Worm (Caenorhabditis elegans) whole organism, L1 larva: ENCODE results near the gene dct-12.
A peak's percentile ranks its signal among the peaks of the same experiment; 100 is the strongest.

Experiments
- C04F5.9 ChIP-seq: sonication (generic microtip); optimal IDR thresholded peaks from 2 replicates; lab custom pipeline; 2016; ENCODE audit warnings: missing genetic modification characterization, missing compliant biosample characterization
- C16A3.4 ChIP-seq: fragments of 150-350 bp; optimal IDR thresholded peaks from 2 replicates; lab custom pipeline; 2014; ENCODE audit warnings: missing biosample characterization, missing genetic modification characterization
- F16B12.6 ChIP-seq: fragments of 150-350 bp; optimal IDR thresholded peaks from 2 replicates; lab custom pipeline; 2014; ENCODE audit warnings: missing biosample characterization, missing genetic modification characterization
- Y116A8C.19 ChIP-seq: sonication (generic microtip); optimal IDR thresholded peaks from 2 replicates; lab custom pipeline; 2016; ENCODE audit warnings: missing compliant biosample characterization, missing genetic modification characterization, borderline replicate concordance
- aha-1 ChIP-seq: fragments of 150-350 bp; optimal IDR thresholded peaks from 2 replicates; lab custom pipeline; 2014; ENCODE audit warnings: missing biosample characterization, missing genetic modification characterization
- ceh-63 ChIP-seq: fragments of 200-800 bp; sonication (Bioruptor generic); optimal IDR thresholded peaks from 2 replicates; lab custom pipeline; 2018; ENCODE audit warnings: mild to moderate bottlenecking, missing genetic modification characterization, missing compliant biosample characterization
- ceh-8 ChIP-seq: fragments of 200-800 bp; sonication (Bioruptor generic); optimal IDR thresholded peaks from 2 replicates; lab custom pipeline; 2018; ENCODE audit warnings: mild to moderate bottlenecking, missing genetic modification characterization, moderate library complexity, missing compliant biosample characterization
- ceh-88 ChIP-seq: fragments of 200-800 bp; sonication (Bioruptor generic); IDR thresholded peaks from 2 replicates; pipeline ENCODE4 v1.3.6; 2022; ENCODE audit warnings: missing genetic modification characterization, missing compliant biosample characterization
- ceh-90 ChIP-seq: sonication (generic microtip); optimal IDR thresholded peaks from 2 replicates; lab custom pipeline; 2016; ENCODE audit warnings: missing genetic modification characterization, missing compliant biosample characterization
- dsc-1 ChIP-seq: sonication (generic microtip); optimal IDR thresholded peaks from 2 replicates; lab custom pipeline; 2016; ENCODE audit warnings: mild to moderate bottlenecking, missing genetic modification characterization, missing compliant biosample characterization
- efl-1 ChIP-seq, 4 experiments: fragments of 150-350 bp; optimal IDR thresholded peaks in 3 of 4; peaks in 1 of 4; 1 replicate in 1 of 4; 2 replicates in 3 of 4; lab custom pipeline; 2014; ENCODE audit warnings: missing biosample characterization in 2 of 4, missing genetic modification characterization in 2 of 4, missing genetic modification reagents in 2 of 4
- efl-3 ChIP-seq: fragments of 200-800 bp; sonication (Bioruptor generic); optimal IDR thresholded peaks from 2 replicates; lab custom pipeline; 2018; ENCODE audit warnings: mild to moderate bottlenecking, missing genetic modification characterization, missing compliant biosample characterization
- egl-13 ChIP-seq: sonication (generic microtip); optimal IDR thresholded peaks from 2 replicates; lab custom pipeline; 2016; ENCODE audit warnings: missing genotype, missing genetic modification reagents, missing genetic modification characterization, missing compliant biosample characterization
- egl-27 ChIP-seq, 2 experiments: fragments of 150-350 bp in 1 of 2; sonication (generic microtip); optimal IDR thresholded peaks; 3 replicates each; lab custom pipeline; 2017 to 2018; ENCODE audit warnings: missing biosample characterization in 2 of 2, missing genetic modification characterization in 2 of 2, missing genetic modification reagents in 2 of 2
- elt-2 ChIP-seq: sonication (generic microtip); optimal IDR thresholded peaks from 2 replicates; lab custom pipeline; 2016; ENCODE audit warnings: missing genetic modification characterization, mild to moderate bottlenecking, inconsistent platforms, missing compliant biosample characterization, missing genetic modification reagents
- elt-3 ChIP-seq, 6 experiments: fragments of 150-350 bp in 1 of 6; sonication (generic microtip); optimal IDR thresholded peaks; 2 replicates each; lab custom pipeline; 2017 to 2018; ENCODE audit warnings: missing biosample characterization in 6 of 6, missing genetic modification characterization in 6 of 6, inconsistent platforms in 1 of 6
- ets-5 ChIP-seq: fragments of 200-800 bp; sonication (Bioruptor generic); IDR thresholded peaks from 2 replicates; pipeline ENCODE4 v1.3.6; 2022; ENCODE audit warnings: missing genetic modification characterization, missing compliant biosample characterization
- fkh-8 ChIP-seq: sonication (generic microtip); optimal IDR thresholded peaks from 2 replicates; lab custom pipeline; 2016; ENCODE audit warnings: mild to moderate bottlenecking, missing genetic modification characterization, missing compliant biosample characterization
- fos-1 ChIP-seq: fragments of 150-350 bp; optimal IDR thresholded peaks from 2 replicates; lab custom pipeline; 2014; ENCODE audit warnings: missing biosample characterization, missing genetic modification characterization
- grh-1 ChIP-seq: fragments of 200-800 bp; sonication (Bioruptor generic); IDR thresholded peaks from 2 replicates; pipeline ENCODE4 v1.3.6; 2022; ENCODE audit warnings: missing genetic modification reagents, missing genetic modification characterization, missing compliant biosample characterization
- hlh-4 ChIP-seq: sonication (generic microtip); optimal IDR thresholded peaks from 2 replicates; lab custom pipeline; 2016; ENCODE audit warnings: mild to moderate bottlenecking, missing genetic modification characterization, missing compliant biosample characterization
- lin-35 ChIP-seq, 2 experiments: fragments of 150-350 bp; optimal IDR thresholded peaks; 2 replicates each; lab custom pipeline; 2014; ENCODE audit warnings: missing biosample characterization in 2 of 2, missing genetic modification characterization in 2 of 2, missing genetic modification reagents in 2 of 2
- lir-3 ChIP-seq: sonication (generic microtip); optimal IDR thresholded peaks from 2 replicates; lab custom pipeline; 2016; ENCODE audit warnings: mild to moderate bottlenecking, missing genetic modification characterization, moderate library complexity, missing compliant biosample characterization; ENCODE audit not compliant: poor library complexity
- lsy-2 ChIP-seq, 2 experiments: fragments of 150-350 bp; optimal IDR thresholded peaks; 2 replicates each; lab custom pipeline; 2014; ENCODE audit warnings: missing biosample characterization in 2 of 2, missing genetic modification characterization in 2 of 2
- mdl-1 ChIP-seq, 2 experiments: fragments of 150-350 bp; optimal IDR thresholded peaks; 2 replicates each; lab custom pipeline; 2014 to 2017; ENCODE audit warnings: missing biosample characterization in 2 of 2, missing genetic modification characterization in 2 of 2, inconsistent platforms in 1 of 2
- nhr-11 ChIP-seq: fragments of 150-350 bp; optimal IDR thresholded peaks from 2 replicates; lab custom pipeline; 2014; ENCODE audit warnings: missing biosample characterization, missing genetic modification characterization
- nhr-19 ChIP-seq: fragments of 200-800 bp; sonication (Bioruptor generic); conservative IDR thresholded peaks from 2 replicates; pipeline ENCODE4 v1.3.6; 2022; ENCODE audit warnings: missing genetic modification characterization, missing compliant biosample characterization
- nhr-237 ChIP-seq: fragments of 150-350 bp; optimal IDR thresholded peaks from 2 replicates; lab custom pipeline; 2014; ENCODE audit warnings: missing biosample characterization, missing genetic modification characterization
- nhr-28 ChIP-seq: fragments of 150-350 bp; optimal IDR thresholded peaks from 2 replicates; lab custom pipeline; 2014; ENCODE audit warnings: missing biosample characterization, missing genetic modification characterization
- nhr-47 ChIP-seq: sonication (generic microtip); optimal IDR thresholded peaks from 2 replicates; lab custom pipeline; 2016; ENCODE audit warnings: mild to moderate bottlenecking, missing genetic modification characterization, moderate library complexity, missing compliant biosample characterization
- nhr-71 ChIP-seq: sonication (generic microtip); optimal IDR thresholded peaks from 2 replicates; lab custom pipeline; 2016; ENCODE audit warnings: mild to moderate bottlenecking, missing genetic modification characterization, moderate library complexity, missing compliant biosample characterization
- nhr-76 ChIP-seq: sonication (generic microtip); optimal IDR thresholded peaks from 2 replicates; lab custom pipeline; 2017; ENCODE audit warnings: missing biosample characterization, missing genetic modification characterization
- nhr-77 ChIP-seq: fragments of 150-350 bp; optimal IDR thresholded peaks from 2 replicates; lab custom pipeline; 2014; ENCODE audit warnings: missing biosample characterization, missing genetic modification characterization
- nhr-84 ChIP-seq: sonication (generic microtip); optimal IDR thresholded peaks from 2 replicates; lab custom pipeline; 2017; ENCODE audit warnings: missing biosample characterization, missing genetic modification characterization
- nhr-90 ChIP-seq: sonication (generic microtip); optimal IDR thresholded peaks from 2 replicates; lab custom pipeline; 2016; ENCODE audit warnings: mild to moderate bottlenecking, missing genetic modification characterization, missing compliant biosample characterization; ENCODE audit not compliant: poor library complexity
- pax-3 ChIP-seq: fragments of 200-800 bp; sonication (Bioruptor generic); optimal IDR thresholded peaks from 2 replicates; lab custom pipeline; 2018; ENCODE audit warnings: mild to moderate bottlenecking, missing genetic modification characterization, moderate library complexity, missing compliant biosample characterization
- pqm-1 ChIP-seq: sonication (generic microtip); optimal IDR thresholded peaks from 3 replicates; lab custom pipeline; 2017; ENCODE audit warnings: missing biosample characterization, missing genetic modification characterization
- snpc-4 ChIP-seq: fragments of 150-350 bp; optimal IDR thresholded peaks from 2 replicates; lab custom pipeline; 2014; ENCODE audit warnings: missing biosample characterization, missing genetic modification characterization
- sptf-1 ChIP-seq: fragments of 150-350 bp; optimal IDR thresholded peaks from 2 replicates; lab custom pipeline; 2014; ENCODE audit warnings: missing biosample characterization, missing genetic modification characterization
- tbx-2 ChIP-seq: sonication (generic microtip); optimal IDR thresholded peaks from 2 replicates; lab custom pipeline; 2016; ENCODE audit warnings: missing genetic modification characterization, missing compliant biosample characterization
- unc-30 ChIP-seq: sonication (generic microtip); optimal IDR thresholded peaks from 2 replicates; lab custom pipeline; 2017; ENCODE audit warnings: missing biosample characterization, missing genetic modification characterization
- unc-62 ChIP-seq: fragments of 150-350 bp; optimal IDR thresholded peaks from 2 replicates; lab custom pipeline; 2014; ENCODE audit warnings: missing biosample characterization, missing genetic modification reagents, missing genetic modification characterization
- unc-86 ChIP-seq: sonication (generic microtip); optimal IDR thresholded peaks from 2 replicates; lab custom pipeline; 2016; ENCODE audit warnings: missing genetic modification characterization, missing compliant biosample characterization
- vab-15 ChIP-seq: sonication (generic microtip); optimal IDR thresholded peaks from 2 replicates; lab custom pipeline; 2017; ENCODE audit warnings: missing genotype, mild to moderate bottlenecking, missing genetic modification characterization, missing compliant biosample characterization

dct-12 gene

DNA sequence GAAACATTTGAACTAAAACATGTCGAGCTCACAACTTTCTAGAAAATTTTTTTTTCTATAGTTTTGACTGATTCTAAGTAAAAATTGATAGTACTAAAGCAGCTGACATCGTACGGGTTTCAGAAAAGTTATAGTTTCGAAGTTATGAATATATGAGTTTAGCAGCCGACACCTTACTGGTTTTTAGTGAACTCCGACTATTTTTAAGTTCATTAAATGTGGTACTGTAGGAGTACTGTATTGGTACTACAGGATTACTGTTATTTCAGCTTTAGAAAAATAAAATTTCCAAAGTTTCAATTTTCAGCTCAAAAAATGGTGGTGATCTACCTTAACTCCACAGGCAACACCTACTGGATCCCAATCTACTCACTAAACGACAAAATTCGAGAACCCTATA, 33.3 kb upstream of the dct-12 start, which contains the start of gene sre-37:
Gene sre-37, plus strand, starts transcription at position 301 of the 400 bp plus-strand sequence.
- TF ChIP-seq lin-35 (GFP tag; optimal IDR thresholded peaks at IDR 0.05; lab: Kevin White, UChicago), result no peak
- TF ChIP-seq sptf-1 (tag; lab: Kevin White, UChicago), result no peak
- no peak for TF ChIP-seq ceh-63 (GFP tag; lab: Kevin White, UChicago)
- TF ChIP-seq fkh-8 (tag; lab: Kevin White, UChicago), result no peak
- no peak for TF ChIP-seq aha-1 (tag; lab: Kevin White, UChicago)
- no peak for TF ChIP-seq mdl-1 (tag; optimal IDR thresholded peaks at IDR 0.05; lab: Kevin White, UChicago)
- TF ChIP-seq elt-3 (tag; optimal IDR thresholded peaks at IDR 0.05; lab: Kevin White, UChicago), result no peak
- no peak for TF ChIP-seq nhr-47 (tag; lab: Kevin White, UChicago)
- no peak for TF ChIP-seq nhr-71 (tag; lab: Kevin White, UChicago)
- TF ChIP-seq pax-3, result no peak
- TF ChIP-seq lsy-2 (tag; optimal IDR thresholded peaks at IDR 0.05; lab: Kevin White, UChicago), result no peak
- no peak for TF ChIP-seq nhr-77 (tag; lab: Kevin White, UChicago)
- TF ChIP-seq pqm-1 (tag; lab: Kevin White, UChicago), result no peak
- TF ChIP-seq efl-3, result no peak
- no peak for TF ChIP-seq ceh-8 (GFP tag; lab: Kevin White, UChicago)
- no peak for TF ChIP-seq grh-1
- no peak for TF ChIP-seq C16A3.4 (tag; lab: Kevin White, UChicago)
- no peak for TF ChIP-seq snpc-4 (tag; lab: Kevin White, UChicago)
- TF ChIP-seq nhr-90 (tag; lab: Kevin White, UChicago), result no peak
- no peak for TF ChIP-seq nhr-76 (tag; lab: Kevin White, UChicago)

DNA sequence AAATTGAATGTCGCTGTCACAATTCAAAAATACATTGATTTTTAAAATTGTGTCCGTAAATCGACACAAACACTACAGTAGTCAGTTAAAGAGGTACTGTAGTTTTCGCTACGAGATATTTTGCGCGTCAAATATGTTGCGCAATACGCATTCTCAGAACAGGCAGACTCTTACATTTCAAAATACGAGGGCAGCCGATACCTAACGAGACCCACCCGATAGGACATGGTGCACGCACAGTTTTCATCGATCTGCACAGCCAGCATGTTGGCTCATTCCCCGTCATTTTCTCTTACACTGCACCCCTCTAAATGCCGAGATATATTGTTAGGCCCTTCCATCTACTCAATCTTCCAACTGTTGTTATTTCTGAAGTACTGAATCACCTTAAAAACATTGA, 30.0 kb upstream of the dct-12 start, which contains the start of gene F15A4.2:
Gene F15A4.2, plus strand, starts transcription at position 301 of the 400 bp plus-strand sequence.
- no peak for TF ChIP-seq ceh-90
- no peak for TF ChIP-seq tbx-2 (tag; lab: Kevin White, UChicago)
- TF ChIP-seq ets-5, result no peak
- no peak for TF ChIP-seq elt-2 (tag; lab: Kevin White, UChicago)
- TF ChIP-seq nhr-84 (tag; lab: Kevin White, UChicago), result no peak
- TF ChIP-seq dsc-1 (tag; lab: Kevin White, UChicago), result no peak
- no peak for TF ChIP-seq nhr-19 (GFP tag; lab: Robert Waterston, UW)

DNA sequence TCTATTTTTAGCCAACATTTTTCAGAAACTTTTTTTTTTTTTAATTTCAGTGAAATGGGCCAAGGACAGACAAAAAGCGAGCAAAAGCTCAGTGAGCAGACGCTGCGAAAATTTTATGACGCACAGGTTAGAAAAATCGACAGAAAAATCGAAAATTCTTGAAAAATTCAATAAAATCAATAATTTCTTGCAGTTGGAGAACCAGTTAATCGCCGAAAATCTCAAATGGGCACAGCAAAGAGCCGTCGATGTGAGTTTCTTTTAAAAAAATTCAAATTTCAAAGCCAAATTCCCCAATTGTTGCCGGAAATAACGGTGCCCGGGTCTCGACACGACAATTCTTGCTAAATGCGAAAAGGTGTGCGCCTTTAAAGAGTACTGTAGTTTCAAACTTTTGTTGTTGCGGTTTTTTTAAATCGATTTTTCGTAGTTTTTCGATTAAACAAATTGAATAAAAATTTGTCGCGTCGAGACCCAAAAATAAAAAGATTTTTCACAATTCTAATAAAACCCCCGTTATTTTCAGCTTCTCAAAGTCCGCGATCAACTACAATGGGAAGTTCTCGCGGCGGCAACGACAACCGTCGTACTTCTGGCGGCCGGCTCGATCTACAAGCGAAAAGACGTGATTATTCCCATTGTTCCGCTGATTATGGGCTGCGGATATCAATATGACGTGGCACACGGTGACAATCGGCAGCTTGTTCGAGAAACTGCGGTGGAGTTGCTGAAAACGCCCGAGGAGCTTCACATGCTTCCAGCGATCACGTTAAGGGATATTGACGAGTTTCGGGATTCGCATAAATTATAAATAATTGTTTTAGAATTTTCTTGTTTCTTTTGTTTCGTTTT, 28.6 kb upstream of the dct-12 start, which contains the start of gene tag-280:
Gene tag-280, plus strand, starts transcription at position 51 of the 852 bp plus-strand sequence.
- TF ChIP-seq efl-1 (optimal IDR thresholded peaks at IDR 0.05; lab: Kevin White, UChicago) (no peak), efl-1 (GFP tag; optimal IDR thresholded peaks at IDR 0.05 in 1 of 2; lab: Kevin White, UChicago) (peak in 1 of 2 experiments; percentile 59), ets-5 (no peak)

DNA sequence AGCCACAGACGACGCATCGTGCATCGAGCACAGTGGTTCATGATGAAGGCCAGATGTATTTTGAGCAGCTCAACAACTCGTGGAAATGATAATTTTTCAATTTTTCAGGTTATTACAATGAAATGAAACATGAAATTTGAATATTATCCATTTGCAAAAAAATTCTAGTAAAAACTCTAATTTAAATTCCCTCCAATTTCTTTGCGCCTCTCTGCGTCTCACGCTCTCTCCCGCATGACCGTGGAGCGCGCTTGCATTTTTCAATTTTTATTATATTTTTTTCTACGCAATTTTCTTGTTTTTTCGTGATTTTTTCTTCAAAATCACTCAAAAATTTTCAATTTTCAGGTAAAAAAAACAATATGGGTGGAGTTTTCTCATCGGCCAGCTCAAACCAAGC, 27.2 kb upstream of the dct-12 start, which contains the start of gene tag-281:
Gene tag-281, plus strand, starts transcription at position 340 of the 400 bp plus-strand sequence.
- TF ChIP-seq nhr-11 (tag; lab: Kevin White, UChicago), result peak; percentile 71
- no peak for TF ChIP-seq Y116A8C.19 (tag; lab: Kevin White, UChicago)
- TF ChIP-seq egl-27 (tag; optimal IDR thresholded peaks at IDR 0.05; lab: Kevin White, UChicago), result no peak
- TF ChIP-seq vab-15 (tag; lab: Kevin White, UChicago), result peak; percentile 53
- no peak for TF ChIP-seq unc-62 (GFP tag; lab: Kevin White, UChicago)
- peak; percentile 54; the same call in 1 of the 2 replicates for TF ChIP-seq ceh-88 (GFP tag; lab: Robert Waterston, UW)
- peak; percentile 62 for TF ChIP-seq ceh-8 (GFP tag; lab: Kevin White, UChicago)
- TF ChIP-seq nhr-237 (tag; lab: Kevin White, UChicago), result no peak
- TF ChIP-seq pax-3, result peak; percentile 76
- TF ChIP-seq lin-35 (GFP tag; optimal IDR thresholded peaks at IDR 0.05; lab: Kevin White, UChicago), result peak; percentile 99
- peak; percentile 93 for TF ChIP-seq nhr-47 (tag; lab: Kevin White, UChicago)
- peak; percentile 90 for TF ChIP-seq nhr-90 (tag; lab: Kevin White, UChicago)
- TF ChIP-seq grh-1, result peak; percentile 86
- TF ChIP-seq unc-30 (tag; lab: Kevin White, UChicago), result no peak
- TF ChIP-seq hlh-4 (tag; lab: Kevin White, UChicago), result no peak
- TF ChIP-seq nhr-77 (tag; lab: Kevin White, UChicago), result peak; percentile 21
- peak; percentile 67 for TF ChIP-seq C04F5.9
- TF ChIP-seq unc-86, result peak; percentile 86
- peak; percentile 57 for TF ChIP-seq lir-3 (tag; lab: Kevin White, UChicago)
- peak; percentile 74 for TF ChIP-seq aha-1 (tag; lab: Kevin White, UChicago)
- TF ChIP-seq nhr-28 (tag; lab: Kevin White, UChicago), result no peak
- TF ChIP-seq egl-13 (tag; lab: Kevin White, UChicago), result peak; percentile 72
- peak; percentile 78 for TF ChIP-seq fos-1 (tag; lab: Kevin White, UChicago)
- TF ChIP-seq F16B12.6 (tag; lab: Kevin White, UChicago), result peak; percentile 72
